Worm (Caenorhabditis elegans) whole organism, L1 larva: ENCODE measurements around the gene C31E10.5.
A peak's percentile ranks its signal among the peaks of the same experiment; 100 is the strongest.

Source experiments
- C16A3.4 ChIP-seq: fragments of 150-350 bp; optimal IDR thresholded peaks from 2 replicates; lab custom pipeline; 2014; ENCODE audit warnings: missing biosample characterization, missing genetic modification characterization
- ceh-8 ChIP-seq: fragments of 200-800 bp; sonication (Bioruptor generic); optimal IDR thresholded peaks from 2 replicates; lab custom pipeline; 2018; ENCODE audit warnings: mild to moderate bottlenecking, missing genetic modification characterization, moderate library complexity, missing compliant biosample characterization
- elt-3 ChIP-seq, 6 experiments: fragments of 150-350 bp in 1 of 6; sonication (generic microtip); optimal IDR thresholded peaks; 2 replicates each; lab custom pipeline; 2017 to 2018; ENCODE audit warnings: missing biosample characterization in 6 of 6, missing genetic modification characterization in 6 of 6, inconsistent platforms in 1 of 6
- lin-13 ChIP-seq: fragments of 150-350 bp; optimal IDR thresholded peaks from 2 replicates; lab custom pipeline; 2014; ENCODE audit warnings: missing biosample characterization, missing genetic modification reagents, missing genetic modification characterization
- lin-35 ChIP-seq, 2 experiments: fragments of 150-350 bp; optimal IDR thresholded peaks; 2 replicates each; lab custom pipeline; 2014; ENCODE audit warnings: missing biosample characterization in 2 of 2, missing genetic modification characterization in 2 of 2, missing genetic modification reagents in 2 of 2
- mdl-1 ChIP-seq, 2 experiments: fragments of 150-350 bp; optimal IDR thresholded peaks; 2 replicates each; lab custom pipeline; 2014 to 2017; ENCODE audit warnings: missing biosample characterization in 2 of 2, missing genetic modification characterization in 2 of 2, inconsistent platforms in 1 of 2
- nhr-237 ChIP-seq: fragments of 150-350 bp; optimal IDR thresholded peaks from 2 replicates; lab custom pipeline; 2014; ENCODE audit warnings: missing biosample characterization, missing genetic modification characterization
- snpc-4 ChIP-seq: fragments of 150-350 bp; optimal IDR thresholded peaks from 2 replicates; lab custom pipeline; 2014; ENCODE audit warnings: missing biosample characterization, missing genetic modification characterization
- unc-62 ChIP-seq: fragments of 150-350 bp; optimal IDR thresholded peaks from 2 replicates; lab custom pipeline; 2014; ENCODE audit warnings: missing biosample characterization, missing genetic modification reagents, missing genetic modification characterization
- vab-15 ChIP-seq: sonication (generic microtip); optimal IDR thresholded peaks from 2 replicates; lab custom pipeline; 2017; ENCODE audit warnings: missing genotype, mild to moderate bottlenecking, missing genetic modification characterization, missing compliant biosample characterization
- ztf-11 ChIP-seq, 2 experiments: sonication (generic microtip); optimal IDR thresholded peaks; 2 replicates each; lab custom pipeline; 2016 to 2017; ENCODE audit warnings: missing genetic modification characterization in 2 of 2, missing biosample characterization in 1 of 2, missing compliant biosample characterization in 1 of 2
- ztf-4 ChIP-seq: fragments of 150-350 bp; optimal IDR thresholded peaks from 2 replicates; lab custom pipeline; 2014; ENCODE audit warnings: missing biosample characterization, missing genetic modification characterization

ce11 chrX:14024400-14024953 is 28.8 kb upstream of the C31E10.5 start:
- TF ChIP-seq unc-62 (GFP tag; lab: Kevin White, UChicago), result no peak
- TF ChIP-seq snpc-4, result no peak
- TF ChIP-seq ceh-8 (GFP tag; lab: Kevin White, UChicago), result no peak
- no peak for TF ChIP-seq ztf-4 (tag; lab: Kevin White, UChicago)
- no peak for TF ChIP-seq elt-3 (tag; optimal IDR thresholded peaks at IDR 0.05; lab: Kevin White, UChicago)
- TF ChIP-seq nhr-237 (tag; lab: Kevin White, UChicago), result no peak
- no peak for TF ChIP-seq lin-13
- no peak for TF ChIP-seq mdl-1 (tag; optimal IDR thresholded peaks at IDR 0.05; lab: Kevin White, UChicago)
- TF ChIP-seq lin-35 (GFP tag; optimal IDR thresholded peaks at IDR 0.05; lab: Kevin White, UChicago), result peak in 1 of 2 experiments; percentile 26
- no peak for TF ChIP-seq ztf-11 (tag; optimal IDR thresholded peaks at IDR 0.05; lab: Kevin White, UChicago)
- no peak for TF ChIP-seq C16A3.4 (tag; lab: Kevin White, UChicago)
- no peak for TF ChIP-seq vab-15 (tag; lab: Kevin White, UChicago)
